Fruit fly (Drosophila melanogaster): ENCODE data around the gene CG2991.

Gene CG2991

dm6 chr2L:2872309-2872932 lies 15.5 kb downstream of the CG2991 start (continued):
- TF ChIP-seq crc (GFP tag; optimal IDR thresholded peaks at IDR 0.05) (no peak), CG18476 (GFP tag; optimal IDR thresholded peaks at IDR 0.05) (no peak), Drgx (GFP tag; IDR thresholded peaks at IDR 0.05) (no peak), bbx (GFP tag; IDR thresholded peaks at IDR 0.05; ENCODE audit: partially characterized antibody) (no peak), CG3163 (GFP tag; optimal IDR thresholded peaks at IDR 0.05) (no peak), Ravus (GFP tag; IDR thresholded peaks at IDR 0.05) (no peak), Sin3A (optimal IDR thresholded peaks at IDR 0.05) (no peak), grau (tag; optimal IDR thresholded peaks at IDR 0.05) (peak; percentile 52), D19B (GFP tag; optimal IDR thresholded peaks at IDR 0.05) (peak; percentile 96), CG7786 (GFP tag; optimal IDR thresholded peaks at IDR 0.05) (no peak), dmrt99B (tag; optimal IDR thresholded peaks at IDR 0.05) (peak; percentile 60), maf-S (GFP tag; optimal IDR thresholded peaks at IDR 0.05) (no peak), CG17829 (tag; optimal IDR thresholded peaks at IDR 0.05) (peak; percentile 38), CG15011 (GFP tag; optimal IDR thresholded peaks at IDR 0.05) (no peak), inv (GFP tag; IDR thresholded peaks at IDR 0.05; ENCODE audit: partially characterized antibody) (no peak), Nf-YB (GFP tag; optimal IDR thresholded peaks at IDR 0.05) (peak; percentile 11), CG8089 (GFP tag; optimal IDR thresholded peaks at IDR 0.05) (no peak), usp (GFP tag; optimal IDR thresholded peaks at IDR 0.05) (no peak), stc (GFP tag; IDR thresholded peaks at IDR 0.05) (peak; percentile 28; the same call in 1 of the 2 replicates), bigmax (GFP tag; optimal IDR thresholded peaks at IDR 0.05) (no peak), CG30431 (GFP tag; optimal IDR thresholded peaks at IDR 0.05) (no peak), sisA (GFP tag; IDR thresholded peaks at IDR 0.05) (peak; percentile 9; the same call in 1 of the 2 replicates), ato (GFP tag; IDR thresholded peaks at IDR 0.05; ENCODE audit: partially characterized antibody) (no peak), ash1 (GFP tag; optimal IDR thresholded peaks at IDR 0.05) (no peak), Scr (GFP tag; IDR thresholded peaks at IDR 0.05; ENCODE audit: partially characterized antibody) (no peak), dmrt11E (tag; optimal IDR thresholded peaks at IDR 0.05) (no peak), lab (GFP tag; optimal IDR thresholded peaks at IDR 0.05) (peak; percentile 59), Stat92E (GFP tag; optimal IDR thresholded peaks at IDR 0.05) (no peak), lola (GFP tag; optimal IDR thresholded peaks at IDR 0.05) (no peak), hkb (optimal IDR thresholded peaks at IDR 0.05) (no peak), hkb (GFP tag; IDR thresholded peaks at IDR 0.05) (peak; percentile 42; the same call in 1 of the 2 replicates), CG6272 (GFP tag; IDR thresholded peaks at IDR 0.05) (no peak), CG13624 (GFP tag; optimal IDR thresholded peaks at IDR 0.05) (no peak), ara (GFP tag; IDR thresholded peaks at IDR 0.05) (no peak; the same call in 1 of the 2 replicates), Xbp1 (GFP tag; optimal IDR thresholded peaks at IDR 0.05) (peak; percentile 18), CG11085 (GFP tag; IDR thresholded peaks at IDR 0.05) (no peak), zf30C (GFP tag; optimal IDR thresholded peaks at IDR 0.05) (no peak), gcm (GFP tag; optimal IDR thresholded peaks at IDR 0.05) (peak; percentile 24), D19A (tag; optimal IDR thresholded peaks at IDR 0.05) (peak; percentile 55), gem (tag; optimal IDR thresholded peaks at IDR 0.05) (peak; percentile 63), emc (GFP tag; optimal IDR thresholded peaks at IDR 0.05) (no peak), wek (GFP tag; optimal IDR thresholded peaks at IDR 0.05) (no peak), CG10274 (GFP tag; optimal IDR thresholded peaks at IDR 0.05) (peak; percentile 61), CG6654 (GFP tag; optimal IDR thresholded peaks at IDR 0.05) (no peak), PHDP (tag; optimal IDR thresholded peaks at IDR 0.05) (peak; percentile 13), nau (GFP tag; optimal IDR thresholded peaks at IDR 0.05) (peak; percentile 30), CG6854 (GFP tag; optimal IDR thresholded peaks at IDR 0.05) (no peak), CG6175 (GFP tag; IDR thresholded peaks at IDR 0.05) (0 out of 3 replicates have a peak, but pooled peaks have one; percentile 4), Sry-δ (GFP tag; optimal IDR thresholded peaks at IDR 0.05) (no peak), HHEX (GFP tag; optimal IDR thresholded peaks at IDR 0.05) (peak; percentile 40)

All from whole organism, embryonic.